Worm (Caenorhabditis elegans) whole organism, L4 larva: ENCODE results near the gene gcst-1.

ENCODE experiments used
- D1046.2 ChIP-seq: fragments of 200-800 bp; sonication (Bioruptor generic); IDR thresholded peaks from 2 replicates; pipeline ENCODE4 v1.3.6; 2022; ENCODE audit warnings: missing genetic modification characterization, missing compliant biosample characterization
- F10B5.3 ChIP-seq: sonication (generic microtip); optimal IDR thresholded peaks from 2 replicates; lab custom pipeline; 2016; ENCODE audit warnings: mild to moderate bottlenecking, missing genetic modification characterization, missing compliant biosample characterization
- F26F4.8 ChIP-seq: fragments of 200-800 bp; sonication (Bioruptor generic); conservative IDR thresholded peaks from 2 replicates; pipeline ENCODE4 v1.3.6; 2022; ENCODE audit warnings: missing genetic modification characterization, missing compliant biosample characterization
- F37D6.2 ChIP-seq: sonication (generic microtip); optimal IDR thresholded peaks from 2 replicates; lab custom pipeline; 2016; ENCODE audit warnings: mild to moderate bottlenecking, missing genetic modification characterization, missing compliant biosample characterization
- T20F7.1 ChIP-seq: fragments of 200-800 bp; sonication (Bioruptor generic); optimal IDR thresholded peaks from 2 replicates; lab custom pipeline; 2018; ENCODE audit warnings: mild to moderate bottlenecking, missing genetic modification characterization, missing compliant biosample characterization
- Y105C5A.15 ChIP-seq: fragments of 200-800 bp; sonication (Bioruptor generic); IDR thresholded peaks from 2 replicates; pipeline ENCODE4 v1.3.6; 2022; ENCODE audit warnings: missing genetic modification characterization, missing compliant biosample characterization
- Y5F2A.4 ChIP-seq: fragments of 200-800 bp; sonication (Bioruptor generic); optimal IDR thresholded peaks from 2 replicates; lab custom pipeline; 2018; ENCODE audit warnings: mild to moderate bottlenecking, missing genetic modification characterization, missing compliant biosample characterization
- ZK337.2 ChIP-seq: fragments of 200-800 bp; sonication (Bioruptor generic); IDR thresholded peaks from 2 replicates; pipeline ENCODE4 v1.3.6; 2022; ENCODE audit warnings: missing genetic modification reagents, missing genetic modification characterization, missing compliant biosample characterization
- ZK546.5 ChIP-seq, 2 experiments: sonication (generic microtip); optimal IDR thresholded peaks; 2 replicates each; lab custom pipeline; 2017; ENCODE audit warnings: missing biosample characterization in 2 of 2, missing genetic modification characterization in 2 of 2
- aha-1 ChIP-seq: fragments of 150-350 bp; peaks from one replicate; lab custom pipeline; 2014; ENCODE audit warnings: missing biosample characterization, missing genetic modification characterization
- ama-1 ChIP-seq: fragments of 150-350 bp; optimal IDR thresholded peaks from 2 replicates; lab custom pipeline; 2014; ENCODE audit warnings: inconsistent platforms, mixed read lengths
- arid-1 ChIP-seq: fragments of 200-800 bp; sonication (Bioruptor generic); conservative IDR thresholded peaks from 2 replicates; pipeline ENCODE4 v1.3.6; 2022; ENCODE audit warnings: missing genetic modification reagents, missing genetic modification characterization, missing compliant biosample characterization
- attf-4 ChIP-seq: sonication (generic microtip); optimal IDR thresholded peaks from 3 replicates; lab custom pipeline; 2017; ENCODE audit warnings: missing biosample characterization, missing genetic modification characterization
- ceh-20 ChIP-seq: fragments of 200-800 bp; sonication (Bioruptor generic); IDR thresholded peaks from 2 replicates; pipeline ENCODE4 v1.3.6; 2022; ENCODE audit warnings: missing genetic modification reagents, missing genetic modification characterization, missing compliant biosample characterization
- ceh-28 ChIP-seq: fragments of 150-350 bp; optimal IDR thresholded peaks from 2 replicates; lab custom pipeline; 2014; ENCODE audit warnings: missing biosample characterization, missing genetic modification reagents, missing genetic modification characterization
- ceh-32 ChIP-seq: sonication (generic microtip); optimal IDR thresholded peaks from 2 replicates; lab custom pipeline; 2016; ENCODE audit warnings: mild to moderate bottlenecking, missing genetic modification characterization, missing compliant biosample characterization; ENCODE audit not compliant: poor library complexity
- ceh-44 ChIP-seq: fragments of 200-800 bp; sonication (Bioruptor generic); IDR thresholded peaks from 2 replicates; pipeline ENCODE4 v1.3.6; 2022; ENCODE audit warnings: missing genetic modification reagents, missing genetic modification characterization, missing compliant biosample characterization
- ceh-62 ChIP-seq: sonication (generic microtip); optimal IDR thresholded peaks from 2 replicates; lab custom pipeline; 2017; ENCODE audit warnings: missing biosample characterization, missing genetic modification characterization
- ces-1 ChIP-seq: fragments of 150-350 bp; sonication (generic microtip); optimal IDR thresholded peaks from 4 replicates; lab custom pipeline; 2014; ENCODE audit warnings: missing biosample characterization, missing genetic modification reagents, missing genetic modification characterization
- cey-2 ChIP-seq: sonication (generic microtip); optimal IDR thresholded peaks from 3 replicates; lab custom pipeline; 2017; ENCODE audit warnings: missing genetic modification characterization, mild to moderate bottlenecking, missing compliant biosample characterization, antibody characterized with exemption, borderline replicate concordance; ENCODE audit not compliant: insufficient read depth
- ctbp-1 ChIP-seq: fragments of 200-800 bp; sonication (Bioruptor generic); IDR thresholded peaks from 2 replicates; pipeline ENCODE4 v1.3.6; 2022; ENCODE audit warnings: missing genetic modification reagents, missing genetic modification characterization, missing compliant biosample characterization
- daf-16 ChIP-seq, 3 experiments: sonication (generic microtip); optimal IDR thresholded peaks; 2 replicates each; lab custom pipeline; 2016 to 2017; ENCODE audit warnings: missing genetic modification characterization in 3 of 3, missing genetic modification reagents in 3 of 3, mild to moderate bottlenecking in 2 of 3, missing compliant biosample characterization in 2 of 3, missing biosample characterization in 1 of 3, moderate library complexity in 1 of 3
- daf-19 ChIP-seq: fragments of 200-800 bp; sonication (Bioruptor generic); conservative IDR thresholded peaks from 2 replicates; pipeline ENCODE4 v1.3.6; 2022; ENCODE audit warnings: missing genetic modification characterization, missing compliant biosample characterization
- daf-8 ChIP-seq: fragments of 200-800 bp; sonication (Bioruptor generic); IDR thresholded peaks from 2 replicates; pipeline ENCODE4 v1.3.6; 2022; ENCODE audit warnings: missing genetic modification characterization, missing compliant biosample characterization
- dmd-6 ChIP-seq: fragments of 200-800 bp; sonication (Bioruptor generic); IDR thresholded peaks from 2 replicates; pipeline ENCODE4 v1.3.6; 2022; ENCODE audit warnings: missing genetic modification reagents, missing genetic modification characterization, missing compliant biosample characterization
- hmg-1.1 ChIP-seq: fragments of 200-800 bp; sonication (Bioruptor generic); IDR thresholded peaks from 2 replicates; pipeline ENCODE4 v1.3.6; 2022; ENCODE audit warnings: missing genetic modification reagents, missing genetic modification characterization, missing compliant biosample characterization
- lim-7 ChIP-seq: fragments of 200-800 bp; sonication (Bioruptor generic); IDR thresholded peaks from 2 replicates; pipeline ENCODE4 v1.3.6; 2022; ENCODE audit warnings: missing genetic modification characterization, missing compliant biosample characterization
- lin-39 ChIP-seq: fragments of 150-350 bp; optimal IDR thresholded peaks from 2 replicates; lab custom pipeline; 2014; ENCODE audit warnings: missing biosample characterization, missing genetic modification reagents, missing genetic modification characterization
- lir-3 ChIP-seq: sonication (generic microtip); optimal IDR thresholded peaks from 2 replicates; lab custom pipeline; 2016; ENCODE audit warnings: mild to moderate bottlenecking, missing genetic modification characterization, missing compliant biosample characterization
- mep-1 ChIP-seq: fragments of 150-350 bp; sonication (generic microtip); optimal IDR thresholded peaks from 3 replicates; lab custom pipeline; 2014; ENCODE audit warnings: missing biosample characterization, missing genetic modification characterization
- mes-2 ChIP-seq: sonication (generic microtip); optimal IDR thresholded peaks from 2 replicates; lab custom pipeline; 2016; ENCODE audit warnings: missing genotype, mild to moderate bottlenecking, missing genetic modification characterization, missing compliant biosample characterization; ENCODE audit not compliant: poor library complexity, severe bottlenecking
- mxl-3 ChIP-seq: fragments of 200-800 bp; sonication (Bioruptor generic); optimal IDR thresholded peaks from 2 replicates; lab custom pipeline; 2018; ENCODE audit warnings: mild to moderate bottlenecking, missing genetic modification characterization, missing compliant biosample characterization
- nhr-102 ChIP-seq: sonication (generic microtip); optimal IDR thresholded peaks from 2 replicates; lab custom pipeline; 2016; ENCODE audit warnings: mild to moderate bottlenecking, missing genetic modification characterization, moderate library complexity, missing compliant biosample characterization
- nhr-11 ChIP-seq: fragments of 150-350 bp; optimal IDR thresholded peaks from 2 replicates; lab custom pipeline; 2014; ENCODE audit warnings: missing biosample characterization, missing genetic modification characterization
- nhr-111 ChIP-seq: fragments of 200-800 bp; sonication (Bioruptor generic); optimal IDR thresholded peaks from 2 replicates; lab custom pipeline; 2018; ENCODE audit warnings: mild to moderate bottlenecking, missing genetic modification characterization, missing compliant biosample characterization
- nhr-25 ChIP-seq: sonication (generic microtip); optimal IDR thresholded peaks from 2 replicates; lab custom pipeline; 2017; ENCODE audit warnings: missing genetic modification characterization, mild to moderate bottlenecking, missing compliant biosample characterization, antibody characterized with exemption, moderate library complexity, borderline replicate concordance; ENCODE audit not compliant: insufficient read depth
- php-3 ChIP-seq: fragments of 200-800 bp; sonication (Bioruptor generic); IDR thresholded peaks from 2 replicates; pipeline ENCODE4 v1.3.6; 2022; ENCODE audit warnings: missing genetic modification reagents, missing genetic modification characterization, missing compliant biosample characterization
- rbr-2 ChIP-seq: sonication (generic microtip); optimal IDR thresholded peaks from 2 replicates; lab custom pipeline; 2016; ENCODE audit warnings: missing genotype, missing genetic modification characterization, missing compliant biosample characterization
- sdz-12 ChIP-seq: fragments of 200-800 bp; sonication (Bioruptor generic); optimal IDR thresholded peaks from 2 replicates; lab custom pipeline; 2018; ENCODE audit warnings: mild to moderate bottlenecking, missing genetic modification characterization, missing compliant biosample characterization
- set-16 ChIP-seq: fragments of 200-800 bp; sonication (Bioruptor generic); IDR thresholded peaks from 2 replicates; pipeline ENCODE4 v1.3.6; 2022; ENCODE audit warnings: missing genetic modification reagents, missing genetic modification characterization, missing compliant biosample characterization
- snpc-4 ChIP-seq: fragments of 150-350 bp; optimal IDR thresholded peaks from 2 replicates; lab custom pipeline; 2014; ENCODE audit warnings: missing biosample characterization, missing genetic modification characterization
- spr-1 ChIP-seq: sonication (generic microtip); optimal IDR thresholded peaks from 2 replicates; lab custom pipeline; 2016; ENCODE audit warnings: mild to moderate bottlenecking, missing genetic modification characterization, missing compliant biosample characterization
- spr-3 ChIP-seq: fragments of 200-800 bp; sonication (Bioruptor generic); optimal IDR thresholded peaks from 2 replicates; lab custom pipeline; 2018; ENCODE audit warnings: mild to moderate bottlenecking, missing genetic modification characterization, missing compliant biosample characterization
- tag-97 ChIP-seq: fragments of 200-800 bp; sonication (Bioruptor generic); IDR thresholded peaks from 2 replicates; pipeline ENCODE4 v1.3.6; 2022; ENCODE audit warnings: missing genetic modification characterization, missing compliant biosample characterization
- unc-39 ChIP-seq: sonication (generic microtip); optimal IDR thresholded peaks from 2 replicates; lab custom pipeline; 2017; ENCODE audit warnings: missing biosample characterization, missing genetic modification characterization
- zfp-3 ChIP-seq: fragments of 200-800 bp; sonication (Bioruptor generic); conservative IDR thresholded peaks from 2 replicates; pipeline ENCODE4 v1.3.6; 2022; ENCODE audit warnings: missing genetic modification reagents, missing genetic modification characterization, missing compliant biosample characterization
- zip-11 ChIP-seq: fragments of 200-800 bp; sonication (Bioruptor generic); IDR thresholded peaks from 2 replicates; pipeline ENCODE4 v1.3.6; 2022; ENCODE audit warnings: missing genetic modification characterization, missing compliant biosample characterization
- ztf-7 ChIP-seq: fragments of 150-350 bp; optimal IDR thresholded peaks from 2 replicates; lab custom pipeline; 2014; ENCODE audit warnings: missing biosample characterization, missing genetic modification characterization

gcst-1 gene

ce11 chrV:5684534-5684933, 28.2 kb upstream of the gcst-1 start, which contains the start of the genes hmgs-1 and F25B4.4 (continued):
- TF ChIP-seq F37D6.2 (tag; lab: Kevin White, UChicago) (peak; percentile 65), T20F7.1 (peak; percentile 85), tag-97 (GFP tag; lab: Robert Waterston, UW) (no peak), lin-39 (tag; lab: Kevin White, UChicago) (no peak), arid-1 (peak; percentile 33; the same call in 1 of the 2 replicates), nhr-111 (GFP tag; lab: Kevin White, UChicago) (no peak), Y5F2A.4 (no peak)

- TF ChIP-seq mep-1 (tag; lab: Kevin White, UChicago): no peak
- TF ChIP-seq ctbp-1: no peak
- TF ChIP-seq nhr-102 (tag; lab: Kevin White, UChicago): no peak
- TF ChIP-seq ceh-32 (tag; lab: Kevin White, UChicago): no peak
- TF ChIP-seq ceh-20: no peak
- TF ChIP-seq F10B5.3 (tag; lab: Kevin White, UChicago): no peak
- no peak for TF ChIP-seq unc-39
- TF ChIP-seq ceh-62 (tag; lab: Kevin White, UChicago): no peak
- peak; percentile 54 for TF ChIP-seq ztf-7 (tag; lab: Kevin White, UChicago)
- TF ChIP-seq Y105C5A.15 (GFP tag; lab: Robert Waterston, UW): no peak
- TF ChIP-seq zip-11 (GFP tag; lab: Robert Waterston, UW): no peak
- no peak for TF ChIP-seq ceh-28
- no peak for TF ChIP-seq hmg-1.1 (GFP tag; lab: Robert Waterston, UW)
- no peak for TF ChIP-seq lim-7 (GFP tag; lab: Robert Waterston, UW)
- no peak for TF ChIP-seq ama-1 (lab: Kevin White, UChicago)
- TF ChIP-seq dmd-6 (GFP tag; lab: Robert Waterston, UW): 0 out of 2 replicates have a peak, but pooled peaks have one; percentile 27
- no peak for TF ChIP-seq ces-1
- no peak for TF ChIP-seq nhr-25 (tag; lab: Kevin White, UChicago)
- TF ChIP-seq F26F4.8 (GFP tag; lab: Robert Waterston, UW): no peak
- no peak for TF ChIP-seq zfp-3 (GFP tag; lab: Robert Waterston, UW)
- TF ChIP-seq lir-3: no peak
- TF ChIP-seq ZK337.2: no peak
- no peak for TF ChIP-seq rbr-2 (tag; lab: Kevin White, UChicago)
- TF ChIP-seq ZK546.5 (tag; optimal IDR thresholded peaks at IDR 0.05; lab: Kevin White, UChicago): no peak
- TF ChIP-seq daf-8 (GFP tag; lab: Robert Waterston, UW): no peak
- TF ChIP-seq set-16 (GFP tag; lab: Robert Waterston, UW): no peak
- TF ChIP-seq daf-19: no peak
- no peak for TF ChIP-seq spr-1 (tag; lab: Kevin White, UChicago)
- TF ChIP-seq cey-2 (tag; lab: Kevin White, UChicago): no peak
- TF ChIP-seq sdz-12 (GFP tag; lab: Kevin White, UChicago): no peak
- peak; percentile 44 for TF ChIP-seq mxl-3
- no peak for TF ChIP-seq attf-4
- no peak for TF ChIP-seq daf-16 (GFP tag; optimal IDR thresholded peaks at IDR 0.05; lab: Kevin White, UChicago)
- peak; percentile 21 for TF ChIP-seq daf-16 (tag; optimal IDR thresholded peaks at IDR 0.05; lab: Kevin White, UChicago)
- TF ChIP-seq aha-1: peak; percentile 71
- TF ChIP-seq nhr-11 (tag; lab: Kevin White, UChicago): no peak
- TF ChIP-seq mes-2: peak; percentile 31
- no peak for TF ChIP-seq spr-3 (GFP tag; lab: Kevin White, UChicago)
- no peak for TF ChIP-seq F37D6.2 (tag; lab: Kevin White, UChicago)
- no peak for TF ChIP-seq D1046.2 (GFP tag; lab: Robert Waterston, UW)
- no peak for TF ChIP-seq ceh-44 (GFP tag; lab: Robert Waterston, UW)
- no peak for TF ChIP-seq php-3 (GFP tag; lab: Robert Waterston, UW)
- no peak for TF ChIP-seq snpc-4 (tag; lab: Kevin White, UChicago)
Observed at ce11 chrV:5687115-5687979, 25.4 kb upstream of the gcst-1 start, which contains the start of gene F25B4.7. F25B4.7 (minus strand) TSS chrV:5687226.
